Worm (Caenorhabditis elegans) whole organism, late embryonic: Measurements from ENCODE around the gene nhr-98.

Experiments used
- F13H6.1 ChIP-seq: sonication (generic microtip); optimal IDR thresholded peaks from 2 replicates; lab custom pipeline; 2016; ENCODE audit warnings: missing genetic modification characterization, missing compliant biosample characterization
- ama-1 ChIP-seq: fragments of 150-350 bp; optimal IDR thresholded peaks from 2 replicates; lab custom pipeline; 2014
- ceh-34 ChIP-seq: sonication (generic microtip); optimal IDR thresholded peaks from 2 replicates; lab custom pipeline; 2016; ENCODE audit warnings: mild to moderate bottlenecking, missing genetic modification characterization, missing compliant biosample characterization
- hlh-30 ChIP-seq: sonication (generic microtip); optimal IDR thresholded peaks from 2 replicates; lab custom pipeline; 2017; ENCODE audit warnings: antibody characterized with exemption, missing genetic modification characterization, missing compliant biosample characterization; ENCODE audit not compliant: insufficient read depth
- pqm-1 ChIP-seq: sonication (generic microtip); optimal IDR thresholded peaks from 2 replicates; lab custom pipeline; 2016; ENCODE audit warnings: missing genetic modification characterization, missing compliant biosample characterization
- sdc-2 ChIP-seq: sonication (generic microtip); optimal IDR thresholded peaks from 2 replicates; lab custom pipeline; 2016; ENCODE audit warnings: missing genotype, missing genetic modification characterization, missing compliant biosample characterization

ce11 chrV:418432-418831 is 35.2 kb upstream of the nhr-98 start, which contains the start of gene Y39D8A.1:
- TF ChIP-seq ama-1 (no peak), ceh-34 (tag; lab: Kevin White, UChicago) (no peak), hlh-30 (tag; lab: Kevin White, UChicago) (no peak), pqm-1 (tag; lab: Kevin White, UChicago) (no peak), F13H6.1 (tag; lab: Kevin White, UChicago) (no peak), sdc-2 (no peak)
